Worm (Caenorhabditis elegans) whole organism, L4 larva: Measurements from ENCODE around the gene ptr-25.

Experiments
- D1046.2 ChIP-seq: fragments of 200-800 bp; sonication (Bioruptor generic); IDR thresholded peaks from 2 replicates; pipeline ENCODE4 v1.3.6; 2022; ENCODE audit warnings: missing genetic modification characterization, missing compliant biosample characterization
- F37D6.2 ChIP-seq: sonication (generic microtip); optimal IDR thresholded peaks from 2 replicates; lab custom pipeline; 2016; ENCODE audit warnings: mild to moderate bottlenecking, missing genetic modification characterization, missing compliant biosample characterization
- T20F7.1 ChIP-seq: fragments of 200-800 bp; sonication (Bioruptor generic); optimal IDR thresholded peaks from 2 replicates; lab custom pipeline; 2018; ENCODE audit warnings: mild to moderate bottlenecking, missing genetic modification characterization, missing compliant biosample characterization
- T26A8.4 ChIP-seq: fragments of 200-800 bp; sonication (Bioruptor generic); IDR thresholded peaks from 2 replicates; pipeline ENCODE4 v1.3.6; 2022; ENCODE audit warnings: missing genetic modification characterization, missing compliant biosample characterization
- Y105C5A.15 ChIP-seq: fragments of 200-800 bp; sonication (Bioruptor generic); IDR thresholded peaks from 2 replicates; pipeline ENCODE4 v1.3.6; 2022; ENCODE audit warnings: missing genetic modification characterization, missing compliant biosample characterization
- Y48G9A.11 ChIP-seq: fragments of 200-800 bp; sonication (Bioruptor generic); IDR thresholded peaks from 2 replicates; pipeline ENCODE4 v1.3.6; 2022; ENCODE audit warnings: missing genetic modification reagents, missing genetic modification characterization, missing compliant biosample characterization
- ZK337.2 ChIP-seq: fragments of 200-800 bp; sonication (Bioruptor generic); IDR thresholded peaks from 2 replicates; pipeline ENCODE4 v1.3.6; 2022; ENCODE audit warnings: missing genetic modification reagents, missing genetic modification characterization, missing compliant biosample characterization
- ZK546.5 ChIP-seq, 2 experiments: sonication (generic microtip); optimal IDR thresholded peaks; 2 replicates each; lab custom pipeline; 2017; ENCODE audit warnings: missing biosample characterization in 2 of 2, missing genetic modification characterization in 2 of 2
- aha-1 ChIP-seq: fragments of 150-350 bp; peaks from one replicate; lab custom pipeline; 2014; ENCODE audit warnings: missing biosample characterization, missing genetic modification characterization
- aly-2 ChIP-seq: sonication (generic microtip); optimal IDR thresholded peaks from 2 replicates; lab custom pipeline; 2018; ENCODE audit warnings: missing biosample characterization, missing genetic modification characterization
- arid-1 ChIP-seq: fragments of 200-800 bp; sonication (Bioruptor generic); conservative IDR thresholded peaks from 2 replicates; pipeline ENCODE4 v1.3.6; 2022; ENCODE audit warnings: missing genetic modification reagents, missing genetic modification characterization, missing compliant biosample characterization
- attf-4 ChIP-seq: sonication (generic microtip); optimal IDR thresholded peaks from 3 replicates; lab custom pipeline; 2017; ENCODE audit warnings: missing biosample characterization, missing genetic modification characterization
- ceh-20 ChIP-seq: fragments of 200-800 bp; sonication (Bioruptor generic); IDR thresholded peaks from 2 replicates; pipeline ENCODE4 v1.3.6; 2022; ENCODE audit warnings: missing genetic modification reagents, missing genetic modification characterization, missing compliant biosample characterization
- ceh-32 ChIP-seq: sonication (generic microtip); optimal IDR thresholded peaks from 2 replicates; lab custom pipeline; 2016; ENCODE audit warnings: mild to moderate bottlenecking, missing genetic modification characterization, missing compliant biosample characterization; ENCODE audit not compliant: poor library complexity
- ceh-62 ChIP-seq: sonication (generic microtip); optimal IDR thresholded peaks from 2 replicates; lab custom pipeline; 2017; ENCODE audit warnings: missing biosample characterization, missing genetic modification characterization
- ceh-82 ChIP-seq: sonication (generic microtip); optimal IDR thresholded peaks from 2 replicates; lab custom pipeline; 2017; ENCODE audit warnings: missing biosample characterization, missing genetic modification characterization
- daf-12 ChIP-seq: fragments of 150-350 bp; optimal IDR thresholded peaks from 2 replicates; lab custom pipeline; 2014; ENCODE audit warnings: missing biosample characterization, missing genetic modification reagents, missing genetic modification characterization
- daf-8 ChIP-seq: fragments of 200-800 bp; sonication (Bioruptor generic); IDR thresholded peaks from 2 replicates; pipeline ENCODE4 v1.3.6; 2022; ENCODE audit warnings: missing genetic modification characterization, missing compliant biosample characterization
- dmd-6 ChIP-seq: fragments of 200-800 bp; sonication (Bioruptor generic); IDR thresholded peaks from 2 replicates; pipeline ENCODE4 v1.3.6; 2022; ENCODE audit warnings: missing genetic modification reagents, missing genetic modification characterization, missing compliant biosample characterization
- dmd-8 ChIP-seq: fragments of 200-800 bp; sonication (Bioruptor generic); IDR thresholded peaks from 2 replicates; pipeline ENCODE4 v1.3.6; 2022; ENCODE audit warnings: missing genetic modification characterization, missing compliant biosample characterization
- fkh-10 ChIP-seq: fragments of 150-350 bp; optimal IDR thresholded peaks from 2 replicates; lab custom pipeline; 2014; ENCODE audit warnings: missing biosample characterization, missing genetic modification reagents, missing genetic modification characterization
- gei-8 ChIP-seq: fragments of 200-800 bp; sonication (Bioruptor generic); optimal IDR thresholded peaks from 2 replicates; lab custom pipeline; 2018; ENCODE audit warnings: mild to moderate bottlenecking, missing genetic modification characterization, missing compliant biosample characterization
- hlh-30 ChIP-seq: sonication (generic microtip); optimal IDR thresholded peaks from 2 replicates; lab custom pipeline; 2017; ENCODE audit warnings: antibody characterized with exemption, mild to moderate bottlenecking, missing genetic modification characterization, missing compliant biosample characterization; ENCODE audit not compliant: insufficient read depth
- hmg-1.1 ChIP-seq: fragments of 200-800 bp; sonication (Bioruptor generic); IDR thresholded peaks from 2 replicates; pipeline ENCODE4 v1.3.6; 2022; ENCODE audit warnings: missing genetic modification reagents, missing genetic modification characterization, missing compliant biosample characterization
- lim-7 ChIP-seq: fragments of 200-800 bp; sonication (Bioruptor generic); IDR thresholded peaks from 2 replicates; pipeline ENCODE4 v1.3.6; 2022; ENCODE audit warnings: missing genetic modification characterization, missing compliant biosample characterization
- lin-1 ChIP-seq: fragments of 200-800 bp; sonication (Bioruptor generic); IDR thresholded peaks from 2 replicates; pipeline ENCODE4 v1.3.6; 2022; ENCODE audit warnings: missing genetic modification reagents, missing genetic modification characterization, missing compliant biosample characterization
- lin-13 ChIP-seq: fragments of 150-350 bp; optimal IDR thresholded peaks from 2 replicates; lab custom pipeline; 2014; ENCODE audit warnings: missing biosample characterization, missing genetic modification reagents, missing genetic modification characterization
- lin-15B ChIP-seq: fragments of 150-350 bp; sonication (generic microtip); optimal IDR thresholded peaks from 3 replicates; lab custom pipeline; 2014; ENCODE audit warnings: missing biosample characterization, missing genetic modification characterization
- lin-29 ChIP-seq: fragments of 200-800 bp; sonication (Bioruptor generic); IDR thresholded peaks from 2 replicates; pipeline ENCODE4 v1.3.6; 2022; ENCODE audit warnings: missing genetic modification reagents, missing genetic modification characterization, missing compliant biosample characterization
- lin-39 ChIP-seq: fragments of 150-350 bp; optimal IDR thresholded peaks from 2 replicates; lab custom pipeline; 2014; ENCODE audit warnings: missing biosample characterization, missing genetic modification reagents, missing genetic modification characterization
- lsy-2 ChIP-seq, 2 experiments: fragments of 150-350 bp in 1 of 2; sonication (generic microtip) in 1 of 2; optimal IDR thresholded peaks; 2 replicates each; lab custom pipeline; 2014 to 2017; ENCODE audit warnings: missing biosample characterization in 2 of 2, missing genetic modification characterization in 2 of 2
- mep-1 ChIP-seq: fragments of 150-350 bp; sonication (generic microtip); optimal IDR thresholded peaks from 3 replicates; lab custom pipeline; 2014; ENCODE audit warnings: missing biosample characterization, missing genetic modification characterization
- mes-2 ChIP-seq: sonication (generic microtip); optimal IDR thresholded peaks from 2 replicates; lab custom pipeline; 2016; ENCODE audit warnings: missing genotype, mild to moderate bottlenecking, missing genetic modification characterization, missing compliant biosample characterization; ENCODE audit not compliant: poor library complexity, severe bottlenecking
- mxl-2 ChIP-seq: fragments of 200-800 bp; sonication (Bioruptor generic); conservative IDR thresholded peaks from 2 replicates; pipeline ENCODE4 v1.3.6; 2022; ENCODE audit warnings: missing genetic modification reagents, missing genetic modification characterization, missing compliant biosample characterization
- mxl-3 ChIP-seq: fragments of 200-800 bp; sonication (Bioruptor generic); optimal IDR thresholded peaks from 2 replicates; lab custom pipeline; 2018; ENCODE audit warnings: mild to moderate bottlenecking, missing genetic modification characterization, missing compliant biosample characterization
- nhr-102 ChIP-seq: sonication (generic microtip); optimal IDR thresholded peaks from 2 replicates; lab custom pipeline; 2016; ENCODE audit warnings: mild to moderate bottlenecking, missing genetic modification characterization, moderate library complexity, missing compliant biosample characterization
- nhr-28 ChIP-seq: fragments of 150-350 bp; optimal IDR thresholded peaks from 2 replicates; lab custom pipeline; 2014; ENCODE audit warnings: missing biosample characterization, missing genetic modification characterization
- nhr-76 ChIP-seq: fragments of 150-350 bp; optimal IDR thresholded peaks from 2 replicates; lab custom pipeline; 2014; ENCODE audit warnings: missing biosample characterization, missing genetic modification characterization
- pha-4 ChIP-seq, 2 experiments: fragments of 150-350 bp in 1 of 2; fragments of 200-800 bp in 1 of 2; sonication (Bioruptor generic) in 1 of 2; IDR thresholded peaks in 1 of 2; optimal IDR thresholded peaks in 1 of 2; 2 replicates each; pipeline versions ENCODE4 v1.3.6 to Lab custom; 2014 to 2022; ENCODE audit warnings: missing genetic modification characterization in 2 of 2, missing genetic modification reagents in 2 of 2, missing biosample characterization in 1 of 2, missing compliant biosample characterization in 1 of 2
- php-3 ChIP-seq: fragments of 200-800 bp; sonication (Bioruptor generic); IDR thresholded peaks from 2 replicates; pipeline ENCODE4 v1.3.6; 2022; ENCODE audit warnings: missing genetic modification reagents, missing genetic modification characterization, missing compliant biosample characterization
- pqm-1 ChIP-seq: sonication (generic microtip); optimal IDR thresholded peaks from 2 replicates; lab custom pipeline; 2017; ENCODE audit warnings: missing biosample characterization, missing genetic modification characterization
- saeg-2 ChIP-seq: fragments of 200-800 bp; sonication (Bioruptor generic); IDR thresholded peaks from 2 replicates; pipeline ENCODE4 v1.3.6; 2022; ENCODE audit warnings: missing genetic modification reagents, missing genetic modification characterization, missing compliant biosample characterization
- sdz-12 ChIP-seq: fragments of 200-800 bp; sonication (Bioruptor generic); optimal IDR thresholded peaks from 2 replicates; lab custom pipeline; 2018; ENCODE audit warnings: mild to moderate bottlenecking, missing genetic modification characterization, missing compliant biosample characterization
- skn-1 ChIP-seq: fragments of 150-350 bp; optimal IDR thresholded peaks from 2 replicates; lab custom pipeline; 2014; ENCODE audit warnings: missing biosample characterization, missing genetic modification characterization
- snpc-4 ChIP-seq: fragments of 150-350 bp; optimal IDR thresholded peaks from 2 replicates; lab custom pipeline; 2014; ENCODE audit warnings: missing biosample characterization, missing genetic modification characterization
- tag-97 ChIP-seq: fragments of 200-800 bp; sonication (Bioruptor generic); IDR thresholded peaks from 2 replicates; pipeline ENCODE4 v1.3.6; 2022; ENCODE audit warnings: missing genetic modification characterization, missing compliant biosample characterization
- unc-62 ChIP-seq, 3 experiments: fragments of 150-350 bp in 1 of 3; sonication (generic microtip); optimal IDR thresholded peaks in 2 of 3; peaks in 1 of 3; 1 replicate in 1 of 3; 2 replicates in 2 of 3; lab custom pipeline; 2014 to 2017; ENCODE audit warnings: missing biosample characterization in 3 of 3, missing genetic modification characterization in 3 of 3, missing genetic modification reagents in 3 of 3, missing genotype in 1 of 3
- vab-7 ChIP-seq: fragments of 200-800 bp; sonication (Bioruptor generic); IDR thresholded peaks from 2 replicates; pipeline ENCODE4 v1.3.6; 2022; ENCODE audit warnings: missing genetic modification reagents, missing genetic modification characterization, missing compliant biosample characterization
- zip-11 ChIP-seq: fragments of 200-800 bp; sonication (Bioruptor generic); IDR thresholded peaks from 2 replicates; pipeline ENCODE4 v1.3.6; 2022; ENCODE audit warnings: missing genetic modification characterization, missing compliant biosample characterization
- zip-2 ChIP-seq: fragments of 150-350 bp; optimal IDR thresholded peaks from 2 replicates; lab custom pipeline; 2014; ENCODE audit warnings: missing biosample characterization, missing genetic modification characterization
- ztf-11 ChIP-seq: fragments of 150-350 bp; optimal IDR thresholded peaks from 2 replicates; lab custom pipeline; 2014; ENCODE audit warnings: missing biosample characterization, missing genetic modification characterization

The ptr-25 gene

ce11 chrIII:10461164-10461546 is 26.8 kb upstream of the ptr-25 start, which contains the start of gene atx-2 (continued):
- TF ChIP-seq unc-62 (GFP tag; optimal IDR thresholded peaks at IDR 0.05 in 1 of 2; lab: Kevin White, UChicago) = no peak
- no peak for TF ChIP-seq unc-62 (tag; optimal IDR thresholded peaks at IDR 0.05; lab: Kevin White, UChicago)
- peak; percentile 98 for TF ChIP-seq lin-1 (GFP tag; lab: Robert Waterston, UW)
- TF ChIP-seq saeg-2 = 0 out of 2 replicates have a peak, but pooled peaks have one; percentile 61
- peak; percentile 89 for TF ChIP-seq nhr-102 (tag; lab: Kevin White, UChicago)
- TF ChIP-seq dmd-8 (GFP tag; lab: Robert Waterston, UW) = peak; percentile 93
- TF ChIP-seq skn-1 (tag; lab: Kevin White, UChicago) = peak; percentile 40
- TF ChIP-seq Y105C5A.15 (GFP tag; lab: Robert Waterston, UW) = 0 out of 2 replicates have a peak, but pooled peaks have one; percentile 80
- peak; percentile 67 for TF ChIP-seq sdz-12 (GFP tag; lab: Kevin White, UChicago)
- 0 out of 2 replicates have a peak, but pooled peaks have one; percentile 63 for TF ChIP-seq tag-97 (GFP tag; lab: Robert Waterston, UW)
- peak; percentile 72 for TF ChIP-seq lin-15B
- TF ChIP-seq mes-2 (tag; lab: Kevin White, UChicago) = peak; percentile 97
- peak; percentile 78 for TF ChIP-seq lim-7 (GFP tag; lab: Robert Waterston, UW)
- TF ChIP-seq hmg-1.1 (GFP tag; lab: Robert Waterston, UW) = peak; percentile 93
- no peak for TF ChIP-seq ceh-62
- peak; percentile 92 for TF ChIP-seq ceh-20 (GFP tag; lab: Robert Waterston, UW)
- TF ChIP-seq mxl-3 (GFP tag; lab: Kevin White, UChicago) = peak; percentile 97
- peak; percentile 86 for TF ChIP-seq ZK337.2 (GFP tag; lab: Robert Waterston, UW)
- TF ChIP-seq dmd-6 = peak; percentile 87
- TF ChIP-seq aha-1 = peak; percentile 91
- peak; percentile 91 for TF ChIP-seq php-3 (GFP tag; lab: Robert Waterston, UW)
- no peak for TF ChIP-seq daf-12 (tag; lab: Kevin White, UChicago)
- TF ChIP-seq zip-2 (tag; lab: Kevin White, UChicago) = no peak
- no peak for TF ChIP-seq aly-2 (tag; lab: Kevin White, UChicago)
- no peak for TF ChIP-seq daf-8
- TF ChIP-seq arid-1 (GFP tag; lab: Robert Waterston, UW) = peak; percentile 97
- peak; percentile 31 for TF ChIP-seq fkh-10
- no peak for TF ChIP-seq snpc-4 (tag; lab: Kevin White, UChicago)
- TF ChIP-seq lsy-2 (tag; optimal IDR thresholded peaks at IDR 0.05; lab: Kevin White, UChicago) = peak; percentile 49 to 78
- no peak for TF ChIP-seq pqm-1 (tag; lab: Kevin White, UChicago)
- peak; percentile 89 for TF ChIP-seq mep-1 (tag; lab: Kevin White, UChicago)
- TF ChIP-seq ceh-32 = no peak
- no peak for TF ChIP-seq ztf-11 (tag; lab: Kevin White, UChicago)
- no peak for TF ChIP-seq T20F7.1
- peak in 1 of 2 experiments; percentile 30 for TF ChIP-seq ZK546.5 (tag; optimal IDR thresholded peaks at IDR 0.05; lab: Kevin White, UChicago)
- peak; percentile 87 for TF ChIP-seq hlh-30 (tag; lab: Kevin White, UChicago)
- peak; percentile 83 for TF ChIP-seq lin-13 (GFP tag; lab: Kevin White, UChicago)
- TF ChIP-seq gei-8 (GFP tag; lab: Kevin White, UChicago) = peak; percentile 54
- peak; percentile 91 for TF ChIP-seq T26A8.4 (GFP tag; lab: Robert Waterston, UW)
- TF ChIP-seq pha-4 (GFP tag; IDR thresholded peaks at IDR 0.05; lab: Robert Waterston, UW) = peak; percentile 91
- TF ChIP-seq pha-4 (tag; optimal IDR thresholded peaks at IDR 0.05; lab: Kevin White, UChicago) = no peak
- peak; percentile 41; the same call in 1 of the 2 replicates for TF ChIP-seq mxl-2 (GFP tag; lab: Robert Waterston, UW)
- no peak for TF ChIP-seq ceh-82 (tag; lab: Kevin White, UChicago)
- TF ChIP-seq nhr-76 (tag; lab: Kevin White, UChicago) = no peak
- TF ChIP-seq vab-7 = peak; percentile 97
- no peak for TF ChIP-seq lin-39 (tag; lab: Kevin White, UChicago)
- TF ChIP-seq nhr-28 (tag; lab: Kevin White, UChicago) = peak; percentile 23
- peak; percentile 85; the same call in 1 of the 2 replicates for TF ChIP-seq Y48G9A.11 (GFP tag; lab: Robert Waterston, UW)
- TF ChIP-seq attf-4 (tag; lab: Kevin White, UChicago) = no peak
- 0 out of 2 replicates have a peak, but pooled peaks have one; percentile 38 for TF ChIP-seq zip-11
- TF ChIP-seq D1046.2 (GFP tag; lab: Robert Waterston, UW) = peak; percentile 94
- peak; percentile 66 for TF ChIP-seq F37D6.2 (tag; lab: Kevin White, UChicago)
- peak; percentile 84 for TF ChIP-seq lin-29
